Fruit fly (Drosophila melanogaster) S2 (cell line): ENCODE data around the gene CG31676.

Source experiments
- CG8478 ChIP-seq: fragments of >200 bp; optimal IDR thresholded peaks from 2 replicates; lab custom pipeline; 2018
- CTCF ChIP-seq, 2 experiments: fragments of >200 bp; optimal IDR thresholded peaks; 2 replicates each; lab custom pipeline; 2018

Gene CG31676

dm6 chr2L:20823196-20824105 lies 17.1 kb upstream of the CG31676 start:
- TF ChIP-seq CG8478 (lab: Kevin White, UChicago) (no peak), CTCF (optimal IDR thresholded peaks at IDR 0.05; lab: Kevin White, UChicago) (peak in 1 of 2 experiments; percentile 9)

DNA sequence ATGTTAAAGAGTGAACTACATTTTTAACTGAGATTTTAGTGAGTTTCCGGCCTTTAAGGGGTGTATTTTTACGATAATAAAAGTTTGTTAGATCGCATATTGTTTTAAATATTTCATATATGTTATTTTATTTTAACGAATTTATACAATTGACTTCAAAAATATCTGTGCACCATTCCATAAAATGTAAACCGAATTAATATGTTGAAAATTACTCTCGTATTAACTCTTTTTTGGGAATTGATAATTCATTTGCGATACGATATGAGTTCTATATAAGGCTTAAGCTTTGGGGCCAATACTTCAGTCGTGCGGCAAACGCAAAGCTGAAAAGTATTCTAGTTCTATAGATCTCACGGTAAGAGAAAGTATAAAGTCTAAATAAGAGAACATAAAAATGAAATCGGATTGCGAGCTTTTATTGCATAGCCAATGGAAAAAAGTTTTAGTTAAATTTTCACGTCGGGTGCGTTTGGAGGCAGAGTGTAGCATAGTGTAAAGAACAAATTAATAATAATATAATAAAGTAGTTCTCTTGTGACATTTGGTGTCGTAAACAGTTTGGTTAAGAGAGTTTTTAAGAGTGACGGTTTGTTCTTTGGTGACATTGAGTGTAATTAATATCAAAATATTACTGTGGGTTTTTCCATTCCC lies 16.3 kb upstream of the CG31676 start:
- TF ChIP-seq CG8478 (lab: Kevin White, UChicago) (no peak), CTCF (optimal IDR thresholded peaks at IDR 0.05; lab: Kevin White, UChicago) (no peak)

DNA sequence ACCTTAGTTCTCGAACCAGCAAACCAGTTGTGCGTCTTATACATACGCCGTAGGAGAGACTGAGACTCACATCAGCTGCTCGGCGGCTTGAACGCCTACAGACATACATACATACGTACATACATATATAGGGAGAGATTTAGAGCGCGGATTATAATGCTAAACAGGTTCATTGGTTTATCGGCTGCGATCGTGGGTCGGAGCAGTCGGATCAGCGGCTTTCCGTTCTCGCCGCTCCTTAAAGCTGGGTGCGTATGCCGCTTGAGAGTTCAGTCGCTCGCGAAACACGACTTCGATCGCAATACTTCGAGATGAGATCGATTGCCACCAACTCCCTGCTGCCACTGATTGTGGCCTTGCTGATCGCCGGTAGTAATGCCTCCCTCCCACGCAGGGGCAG lies 15.3 kb upstream of the CG31676 start:
- no peak for TF ChIP-seq CG8478 (lab: Kevin White, UChicago)
- TF ChIP-seq CTCF (optimal IDR thresholded peaks at IDR 0.05; lab: Kevin White, UChicago): no peak

- TF ChIP-seq CG8478 (lab: Kevin White, UChicago): no peak
- peak; percentile 77 to 86 for TF ChIP-seq CTCF (optimal IDR thresholded peaks at IDR 0.05; lab: Kevin White, UChicago)
Observed at dm6 chr2L:20826226-20826625, 14.3 kb upstream of the CG31676 start.

DNA sequence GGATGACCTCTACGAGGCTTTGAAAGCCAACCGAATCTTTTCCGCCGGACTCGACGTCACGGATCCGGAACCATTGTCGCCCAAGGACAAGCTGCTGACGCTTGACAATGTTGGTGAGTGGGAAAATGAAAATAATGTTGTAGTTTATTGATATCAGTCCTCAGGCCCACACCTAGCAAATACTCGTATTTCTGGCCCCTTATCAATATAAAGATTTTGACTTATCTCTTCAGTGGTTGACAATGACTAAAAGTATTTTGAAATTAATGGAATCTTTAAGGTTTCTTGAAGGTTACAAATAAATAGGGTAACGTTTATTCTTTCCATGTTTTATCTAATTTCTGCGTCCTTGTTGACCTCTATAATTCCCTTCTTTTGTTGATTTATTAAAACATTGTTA lies 13.5 kb upstream of the CG31676 start:
- TF ChIP-seq CTCF (optimal IDR thresholded peaks at IDR 0.05; lab: Kevin White, UChicago): no peak
- no peak for TF ChIP-seq CG8478 (lab: Kevin White, UChicago)

- no peak for TF ChIP-seq CTCF (optimal IDR thresholded peaks at IDR 0.05; lab: Kevin White, UChicago)
Observed at dm6 chr2L:20828701-20829100, 11.8 kb upstream of the CG31676 start.

dm6 chr2L:20829309-20829708 lies 11.2 kb upstream of the CG31676 start, which contains the start of gene CG31673:
TSS of gene CG31673 (plus strand) at chr2L:20829609.
- TF ChIP-seq CG8478 (lab: Kevin White, UChicago) (no peak), CTCF (optimal IDR thresholded peaks at IDR 0.05; lab: Kevin White, UChicago) (no peak)

dm6 chr2L:20829755-20830396 lies 10.7 kb upstream of the CG31676 start:
- TF ChIP-seq CG8478 (lab: Kevin White, UChicago) (no peak), CTCF (optimal IDR thresholded peaks at IDR 0.05; lab: Kevin White, UChicago) (no peak)

DNA sequence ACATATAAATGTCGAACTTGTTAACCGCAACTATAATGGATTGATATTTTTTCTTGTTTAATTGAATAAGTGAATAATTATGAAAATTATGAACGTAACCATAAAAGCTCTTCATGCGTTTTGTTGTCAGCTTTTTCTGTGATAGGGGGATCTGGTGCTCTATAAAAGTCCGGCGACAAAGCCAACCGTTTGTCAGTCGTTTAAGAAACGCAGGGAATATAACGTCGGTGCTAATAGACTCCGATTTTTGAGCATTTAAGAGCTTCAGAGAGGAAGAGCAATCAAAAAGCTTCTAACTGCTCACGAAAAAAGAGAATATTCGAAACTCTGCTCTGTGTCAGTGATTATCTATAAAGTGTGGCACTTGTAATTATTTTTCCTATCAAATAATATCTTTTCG lies 9.5 kb upstream of the CG31676 start, which contains the start of gene CG31674:
TSS of gene CG31674 (plus strand) at position 203 of the 400 bp plus-strand sequence.
- TF ChIP-seq CTCF (optimal IDR thresholded peaks at IDR 0.05; lab: Kevin White, UChicago) (no peak), CG8478 (lab: Kevin White, UChicago) (no peak)

DNA sequence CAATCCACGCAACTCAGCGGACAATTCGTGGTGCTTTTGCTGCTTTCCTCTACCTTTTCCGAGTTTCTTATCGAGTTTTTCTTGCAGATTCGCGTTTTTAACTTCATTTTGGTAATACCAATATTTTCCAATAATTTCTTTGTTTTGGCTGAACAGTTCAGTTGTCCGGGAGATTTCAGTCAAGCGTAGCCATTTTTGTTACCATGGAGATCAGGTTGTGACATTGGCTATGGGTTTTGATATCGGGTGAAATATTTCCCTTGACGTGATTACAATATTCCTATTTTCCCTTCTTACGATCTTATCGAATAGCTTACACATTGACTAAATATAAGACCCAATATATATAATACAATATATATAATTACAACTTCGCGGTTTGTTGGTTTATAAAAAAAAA lies 5.0 kb upstream of the CG31676 start, which contains the start of gene Oseg5:
TSS of gene Oseg5 (minus strand) at position 340 of the 400 bp plus-strand sequence.
- TF ChIP-seq CTCF (optimal IDR thresholded peaks at IDR 0.05; lab: Kevin White, UChicago): peak; percentile 19 to 56
- TF ChIP-seq CG8478 (lab: Kevin White, UChicago): no peak

- TF ChIP-seq CG8478 (lab: Kevin White, UChicago) (no peak), CTCF (optimal IDR thresholded peaks at IDR 0.05; lab: Kevin White, UChicago) (no peak)
Observed at dm6 chr2L:20837885-20838284, 2.7 kb upstream of the CG31676 start, which contains the start of gene Spn38F. TSS of gene Spn38F (minus strand) at chr2L:20837985.

- TF ChIP-seq CTCF (optimal IDR thresholded peaks at IDR 0.05; lab: Kevin White, UChicago): no peak
- no peak for TF ChIP-seq CG8478 (lab: Kevin White, UChicago)
Observed at dm6 chr2L:20840006-20840405, 544 bp upstream of the CG31676 start.

dm6 chr2L:20844381-20844780 lies 3.8 kb downstream of the CG31676 start:
- no peak for TF ChIP-seq CG8478 (lab: Kevin White, UChicago)
- TF ChIP-seq CTCF (optimal IDR thresholded peaks at IDR 0.05; lab: Kevin White, UChicago): no peak

DNA sequence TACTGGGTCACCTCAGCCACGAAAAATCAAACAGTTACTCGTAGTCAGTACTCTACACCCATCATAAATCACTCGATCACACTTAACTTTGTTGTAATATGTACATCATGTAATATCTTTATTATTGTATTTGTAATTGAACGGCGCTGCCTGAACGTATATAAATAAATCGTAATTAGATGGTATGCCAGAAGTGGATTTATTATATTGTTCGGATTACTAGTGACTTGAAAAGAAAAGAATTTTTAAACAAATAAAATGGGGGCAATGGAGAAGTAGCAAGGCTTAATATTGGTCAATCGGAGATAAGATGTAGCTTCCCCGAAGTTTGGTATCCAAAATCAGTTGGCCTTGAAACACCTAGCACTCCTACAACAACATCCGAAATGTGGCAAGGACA lies 8.4 kb downstream of the CG31676 start, which contains the start of gene CG14402:
TSS of gene CG14402 (plus strand) at position 301 of the 400 bp plus-strand sequence.
- TF ChIP-seq CTCF (optimal IDR thresholded peaks at IDR 0.05; lab: Kevin White, UChicago): no peak
- no peak for TF ChIP-seq CG8478 (lab: Kevin White, UChicago)
